Fruit fly (Drosophila melanogaster): ENCODE measurements around the gene CG9915.

CG9915 gene

DNA sequence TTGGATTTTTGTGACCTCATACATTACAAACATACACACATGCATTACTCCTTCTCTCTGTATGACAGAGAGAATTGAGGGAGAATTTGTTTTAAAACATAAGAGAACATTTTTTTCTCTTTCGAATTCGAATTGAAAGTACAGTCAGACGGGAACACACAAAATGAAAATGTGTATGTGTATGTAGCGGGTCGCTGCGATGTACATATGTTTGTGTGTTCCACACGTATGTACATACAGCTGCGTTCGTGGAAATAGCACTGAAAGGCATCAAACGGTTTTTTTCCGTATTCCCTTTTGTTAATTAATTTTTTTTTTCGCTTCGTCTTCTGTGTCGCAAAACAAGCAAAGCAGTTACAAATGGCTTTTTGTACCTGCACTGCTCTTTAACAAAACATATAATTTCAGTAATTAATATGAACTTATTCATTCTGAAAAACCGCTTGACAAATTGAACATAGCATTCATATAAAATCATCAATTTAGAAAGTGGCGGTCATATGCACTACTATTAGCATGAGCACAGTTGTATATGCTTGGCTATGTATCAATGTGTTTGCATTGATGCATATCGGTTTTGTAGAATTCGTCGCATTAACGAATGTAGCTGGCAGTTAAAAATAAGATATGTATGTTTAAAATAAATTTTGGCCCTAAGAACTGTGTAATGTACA, 19.8 kb upstream of the CG9915 start (continued):
- TF ChIP-seq CG7271 (tag; optimal IDR thresholded peaks at IDR 0.05) (peak; percentile 75), CG43689 (GFP tag; IDR thresholded peaks at IDR 0.05) (no peak; the same call in 1 of the 2 replicates), dmrt99B (tag; optimal IDR thresholded peaks at IDR 0.05) (peak; percentile 98), CG3281 (GFP tag; optimal IDR thresholded peaks at IDR 0.05) (peak; percentile 97), yki (optimal IDR thresholded peaks at IDR 0.05) (peak; percentile 3), pzg (GFP tag; optimal IDR thresholded peaks at IDR 0.05) (peak; percentile 19), CG8765 (GFP tag; IDR thresholded peaks at IDR 0.05) (peak; percentile 85), hbn (GFP tag; IDR thresholded peaks at IDR 0.05; ENCODE audit: partially characterized antibody) (no peak), btn (GFP tag; optimal IDR thresholded peaks at IDR 0.05) (peak; percentile 92), dm (GFP tag; optimal IDR thresholded peaks at IDR 0.05) (peak; percentile 90), bcd (GFP tag; optimal IDR thresholded peaks at IDR 0.05) (peak; percentile 96), CG18764 (GFP tag; optimal IDR thresholded peaks at IDR 0.05) (peak; percentile 87), sens-2 (GFP tag; IDR thresholded peaks at IDR 0.05) (peak; percentile 82), CG1602 (GFP tag; optimal IDR thresholded peaks at IDR 0.05) (peak; percentile 91), CG31441 (GFP tag; IDR thresholded peaks at IDR 0.05) (peak; percentile 97), CG10321 (GFP tag; IDR thresholded peaks at IDR 0.05) (peak; percentile 64), nau (GFP tag; optimal IDR thresholded peaks at IDR 0.05) (peak; percentile 95), CG34376 (GFP tag; optimal IDR thresholded peaks at IDR 0.05) (peak; percentile 98), caup (GFP tag; optimal IDR thresholded peaks at IDR 0.05; ENCODE audit: severe bottlenecking) (peak; percentile 95), CoRest (tag; optimal IDR thresholded peaks at IDR 0.05) (peak; percentile 99), zen2 (GFP tag; IDR thresholded peaks at IDR 0.05; ENCODE audit: partially characterized antibody) (no peak), onecut (GFP tag; IDR thresholded peaks at IDR 0.05) (peak; percentile 90), CG3065 (GFP tag; optimal IDR thresholded peaks at IDR 0.05) (peak; percentile 90), ham (GFP tag; IDR thresholded peaks at IDR 0.05) (peak; percentile 75), Asciz (GFP tag; optimal IDR thresholded peaks at IDR 0.05) (peak; percentile 94), cato (GFP tag; optimal IDR thresholded peaks at IDR 0.05; ENCODE audit: borderline replicate concordance) (peak; percentile 87), BEAF-32 (GFP tag; optimal IDR thresholded peaks at IDR 0.05) (peak; percentile 25), vnd (GFP tag; IDR thresholded peaks at IDR 0.05; ENCODE audit: partially characterized antibody) (no peak), bigmax (GFP tag; optimal IDR thresholded peaks at IDR 0.05) (peak; percentile 61), Hand (GFP tag; optimal IDR thresholded peaks at IDR 0.05) (peak; percentile 96), toy (GFP tag; IDR thresholded peaks at IDR 0.05) (peak; percentile 80), CG5180 (GFP tag; optimal IDR thresholded peaks at IDR 0.05) (peak; percentile 91), gce (GFP tag; IDR thresholded peaks at IDR 0.05) (peak; percentile 73; the same call in 1 of the 3 replicates), Dref (GFP tag; IDR thresholded peaks at IDR 0.05) (0 out of 2 replicates have a peak, but pooled peaks have one; percentile 6), dimm (GFP tag; IDR thresholded peaks at IDR 0.05) (no peak), CG3407 (GFP tag; optimal IDR thresholded peaks at IDR 0.05) (peak; percentile 93), CG4617 (GFP tag; optimal IDR thresholded peaks at IDR 0.05; ENCODE audit: borderline replicate concordance) (peak; percentile 54), Oli (tag; optimal IDR thresholded peaks at IDR 0.05) (peak; percentile 98), H2.0 (GFP tag; IDR thresholded peaks at IDR 0.05) (peak; percentile 79), CG12071 (GFP tag; optimal IDR thresholded peaks at IDR 0.05) (peak; percentile 92), nerfin-1 (tag; optimal IDR thresholded peaks at IDR 0.05) (peak; percentile 95), CG2129 (GFP tag; IDR thresholded peaks at IDR 0.05; ENCODE audit: partially characterized antibody) (no peak), zfh2 (GFP tag; optimal IDR thresholded peaks at IDR 0.05) (peak; percentile 94), cg (GFP tag; optimal IDR thresholded peaks at IDR 0.05) (peak; percentile 87), klu (GFP tag; IDR thresholded peaks at IDR 0.05) (peak; percentile 84), CG17359 (tag; optimal IDR thresholded peaks at IDR 0.05) (peak; percentile 95), Gug (GFP tag; IDR thresholded peaks at IDR 0.05) (peak; percentile 85), CG14710 (tag; optimal IDR thresholded peaks at IDR 0.05) (peak; percentile 96), CG15696 (tag; optimal IDR thresholded peaks at IDR 0.05) (peak; percentile 93)

Measured in whole organism, embryonic.